Fruit fly (Drosophila melanogaster) whole organism, embryonic: ENCODE measurements around the gene CG3544.

Experiments
- Atf6 ChIP-seq: fragments of 200-800 bp; sonication (Bioruptor generic); IDR thresholded peaks from 2 replicates; pipeline ENCODE4 v1.3.6; 2022; ENCODE audit warnings: missing biosample characterization, missing genetic modification characterization
- B-H2 ChIP-seq: fragments of 200-800 bp; sonication (Bioruptor generic); optimal IDR thresholded peaks from 2 replicates; lab custom pipeline; 2018; ENCODE audit warnings: missing biosample characterization, mild to moderate bottlenecking, missing genetic modification characterization
- CG11695 ChIP-seq: fragments of 200-800 bp; sonication (Bioruptor generic); IDR thresholded peaks from 3 replicates; pipeline ENCODE4 v1.3.6; 2022; ENCODE audit warnings: missing biosample characterization, missing genetic modification characterization
- CG11723 ChIP-seq: fragments of 200-800 bp; sonication (Bioruptor generic); optimal IDR thresholded peaks from 2 replicates; lab custom pipeline; 2017; ENCODE audit warnings: missing biosample characterization, mild to moderate bottlenecking, missing genetic modification characterization
- CG14710 ChIP-seq: fragments of 200-800 bp; sonication (Bioruptor generic); optimal IDR thresholded peaks from 3 replicates; lab custom pipeline; 2019; ENCODE audit warnings: missing biosample characterization, mild to moderate bottlenecking, missing genetic modification characterization, moderate library complexity
- CG15011 ChIP-seq: fragments of 200-800 bp; sonication (Bioruptor generic); optimal IDR thresholded peaks from 3 replicates; lab custom pipeline; 2018; ENCODE audit warnings: missing biosample characterization, mild to moderate bottlenecking, missing genetic modification characterization
- CG15269 ChIP-seq: fragments of 200-800 bp; sonication (Bioruptor generic); optimal IDR thresholded peaks from 2 replicates; lab custom pipeline; 2018; ENCODE audit warnings: missing biosample characterization, mild to moderate bottlenecking, missing genetic modification characterization, moderate library complexity
- CG18262 ChIP-seq: fragments of 200-800 bp; optimal IDR thresholded peaks from 3 replicates; lab custom pipeline; 2019; ENCODE audit warnings: missing biosample characterization, mild to moderate bottlenecking, missing genetic modification characterization, moderate library complexity
- CG1832 ChIP-seq: fragments of 200-800 bp; sonication (Bioruptor generic); optimal IDR thresholded peaks from 2 replicates; lab custom pipeline; 2017; ENCODE audit warnings: missing biosample characterization, mild to moderate bottlenecking, missing genetic modification characterization, inconsistent platforms
- CG2678 ChIP-seq: fragments of 200-800 bp; sonication (Bioruptor generic); optimal IDR thresholded peaks from 3 replicates; lab custom pipeline; 2019; ENCODE audit warnings: missing biosample characterization, mild to moderate bottlenecking, missing genetic modification characterization, moderate library complexity
- CG2875 ChIP-seq: fragments of 200-800 bp; sonication (Bioruptor generic); optimal IDR thresholded peaks from 2 replicates; lab custom pipeline; 2017; ENCODE audit warnings: missing biosample characterization, mild to moderate bottlenecking, missing genetic modification characterization, missing genetic modification reagents
- CG31224 ChIP-seq: fragments of 200-800 bp; sonication (Bioruptor generic); IDR thresholded peaks from 2 replicates; pipeline ENCODE4 v1.3.6; 2022; ENCODE audit warnings: missing biosample characterization, missing genetic modification characterization
- CG32532 ChIP-seq: fragments of 200-800 bp; sonication (Bioruptor generic); IDR thresholded peaks from 2 replicates; pipeline ENCODE4 v1.3.6; 2022; ENCODE audit warnings: missing biosample characterization, missing genetic modification characterization
- CG33213 ChIP-seq: fragments of 200-800 bp; sonication (Bioruptor generic); optimal IDR thresholded peaks from 3 replicates; lab custom pipeline; 2016; ENCODE audit warnings: missing biosample characterization, missing genetic modification characterization
- CG3838 ChIP-seq: fragments of 200-800 bp; sonication (Bioruptor generic); optimal IDR thresholded peaks from 3 replicates; lab custom pipeline; 2016; ENCODE audit warnings: missing biosample characterization, missing genetic modification characterization
- CG43689 ChIP-seq: fragments of 200-800 bp; sonication (Bioruptor generic); IDR thresholded peaks from 2 replicates; pipeline ENCODE4 v1.3.6; 2022; ENCODE audit warnings: missing biosample characterization, missing genetic modification characterization
- CG4617 ChIP-seq: fragments of 200-800 bp; sonication (Bioruptor generic); optimal IDR thresholded peaks from 3 replicates; lab custom pipeline; 2016; ENCODE audit warnings: missing biosample characterization, missing genetic modification characterization, borderline replicate concordance
- CG6854 ChIP-seq: fragments of 200-800 bp; sonication (Bioruptor generic); optimal IDR thresholded peaks from 3 replicates; lab custom pipeline; 2017; ENCODE audit warnings: missing biosample characterization, mild to moderate bottlenecking, missing genetic modification characterization
- CG8281 ChIP-seq: fragments of 200-800 bp; sonication (Bioruptor generic); optimal IDR thresholded peaks from 2 replicates; lab custom pipeline; 2018; ENCODE audit warnings: missing biosample characterization, mild to moderate bottlenecking, missing genetic modification characterization, moderate library complexity
- CG8478 ChIP-seq: fragments of >200 bp; optimal IDR thresholded peaks from 2 replicates; lab custom pipeline; 2018
- CG8924 ChIP-seq: fragments of 200-800 bp; optimal IDR thresholded peaks from 3 replicates; lab custom pipeline; 2019; ENCODE audit warnings: missing biosample characterization, mild to moderate bottlenecking, missing genetic modification characterization, moderate library complexity
- Dbx ChIP-seq: fragments of 200-800 bp; sonication (Bioruptor generic); IDR thresholded peaks from 3 replicates; pipeline ENCODE4 v1.3.6; 2022; ENCODE audit warnings: missing biosample characterization, missing genetic modification characterization
- Elba2 ChIP-seq: fragments of 200-800 bp; sonication (Bioruptor generic); optimal IDR thresholded peaks from 3 replicates; lab custom pipeline; 2016; ENCODE audit warnings: missing biosample characterization, missing genetic modification characterization
- Lpt ChIP-seq: fragments of >200 bp; optimal IDR thresholded peaks from 2 replicates; lab custom pipeline; 2018; ENCODE audit warnings: missing biosample characterization, missing genetic modification characterization
- MBD-R2 ChIP-seq: fragments of 200-800 bp; sonication (Bioruptor generic); IDR thresholded peaks from 2 replicates; pipeline ENCODE4 v1.3.6; 2022; ENCODE audit warnings: missing biosample characterization, missing genetic modification characterization
- NC2α ChIP-seq: fragments of 200-800 bp; sonication (Bioruptor generic); optimal IDR thresholded peaks from 2 replicates; lab custom pipeline; 2016; ENCODE audit warnings: missing biosample characterization, missing genetic modification characterization
- Ravus ChIP-seq: fragments of 200-800 bp; sonication (Bioruptor generic); IDR thresholded peaks from 2 replicates; pipeline ENCODE4 v1.3.6; 2022; ENCODE audit warnings: missing biosample characterization, missing genetic modification characterization
- Sox102F ChIP-seq: fragments of 200-800 bp; sonication (Bioruptor generic); optimal IDR thresholded peaks from 2 replicates; lab custom pipeline; 2018; ENCODE audit warnings: missing biosample characterization, mild to moderate bottlenecking, missing genetic modification characterization, moderate library complexity
- Sry-β ChIP-seq: fragments of 200-800 bp; sonication (Bioruptor generic); optimal IDR thresholded peaks from 2 replicates; lab custom pipeline; 2018; ENCODE audit warnings: missing biosample characterization, mild to moderate bottlenecking, missing genetic modification characterization, moderate library complexity
- Vsx1 ChIP-seq: fragments of 200-800 bp; sonication (Bioruptor generic); optimal IDR thresholded peaks from 2 replicates; lab custom pipeline; 2017; ENCODE audit warnings: missing biosample characterization, mild to moderate bottlenecking, missing genetic modification characterization, missing genetic modification reagents
- cad ChIP-seq: fragments of >200 bp; optimal IDR thresholded peaks from 2 replicates; lab custom pipeline; 2017; ENCODE audit warnings: missing biosample characterization, missing genetic modification characterization
- corto ChIP-seq: fragments of 200-800 bp; sonication (Bioruptor generic); optimal IDR thresholded peaks from 2 replicates; lab custom pipeline; 2016; ENCODE audit warnings: missing biosample characterization, mild to moderate bottlenecking, missing genetic modification characterization, moderate library complexity
- dan ChIP-seq: fragments of 200-800 bp; sonication (Bioruptor generic); IDR thresholded peaks from 2 replicates; pipeline ENCODE4 v1.3.6; 2022; ENCODE audit warnings: missing biosample characterization, missing genetic modification characterization
- dimm ChIP-seq: fragments of 200-800 bp; sonication (Bioruptor generic); IDR thresholded peaks from 2 replicates; pipeline ENCODE4 v1.3.6; 2022; ENCODE audit warnings: missing biosample characterization, missing genetic modification characterization
- disco-r ChIP-seq: fragments of 200-800 bp; sonication (Bioruptor generic); optimal IDR thresholded peaks from 2 replicates; lab custom pipeline; 2016; ENCODE audit warnings: missing biosample characterization, missing genetic modification characterization
- dmrt99B ChIP-seq: fragments of 200-800 bp; sonication (Bioruptor generic); optimal IDR thresholded peaks from 2 replicates; lab custom pipeline; 2018; ENCODE audit warnings: missing biosample characterization, mild to moderate bottlenecking, missing genetic modification characterization, moderate library complexity
- fu2 ChIP-seq: fragments of 200-800 bp; sonication (Bioruptor generic); optimal IDR thresholded peaks from 2 replicates; lab custom pipeline; 2016; ENCODE audit warnings: missing biosample characterization, missing genetic modification characterization
- gsb-n ChIP-seq: fragments of 200-800 bp; sonication (Bioruptor generic); optimal IDR thresholded peaks from 3 replicates; lab custom pipeline; 2018; ENCODE audit warnings: missing biosample characterization, mild to moderate bottlenecking, missing genetic modification characterization
- hb ChIP-seq: fragments of 200-800 bp; sonication (Bioruptor generic); IDR thresholded peaks from 3 replicates; pipeline ENCODE4 v1.3.6; 2022; ENCODE audit warnings: missing biosample characterization, missing genetic modification characterization; ENCODE audit not compliant: partially characterized antibody
- jumu ChIP-seq: fragments of 200-800 bp; sonication (Bioruptor generic); optimal IDR thresholded peaks from 3 replicates; lab custom pipeline; 2016; ENCODE audit warnings: missing biosample characterization, missing genetic modification characterization
- lilli ChIP-seq: fragments of 200-800 bp; sonication (Bioruptor generic); optimal IDR thresholded peaks from 3 replicates; lab custom pipeline; 2016; ENCODE audit warnings: missing biosample characterization, missing genetic modification characterization
- nom ChIP-seq: fragments of 200-800 bp; sonication (Bioruptor generic); optimal IDR thresholded peaks from 2 replicates; lab custom pipeline; 2017; ENCODE audit warnings: missing biosample characterization, missing genetic modification characterization, mild to moderate bottlenecking, moderate library complexity, missing genetic modification reagents
- pfk ChIP-seq: fragments of 200-800 bp; sonication (Bioruptor generic); optimal IDR thresholded peaks from 2 replicates; lab custom pipeline; 2018; ENCODE audit warnings: missing biosample characterization, mild to moderate bottlenecking, missing genetic modification characterization, moderate library complexity
- pita ChIP-seq: fragments of 200-800 bp; sonication (Bioruptor generic); optimal IDR thresholded peaks from 2 replicates; lab custom pipeline; 2017; ENCODE audit warnings: missing biosample characterization, mild to moderate bottlenecking, missing genetic modification characterization
- psq ChIP-seq: fragments of 200-800 bp; sonication (Bioruptor generic); optimal IDR thresholded peaks from 2 replicates; lab custom pipeline; 2017; ENCODE audit warnings: missing biosample characterization, missing genetic modification characterization
- salm ChIP-seq: fragments of 200-800 bp; sonication (Bioruptor generic); optimal IDR thresholded peaks from 2 replicates; lab custom pipeline; 2018; ENCODE audit warnings: missing biosample characterization, mild to moderate bottlenecking, missing genetic modification characterization
- sens ChIP-seq: fragments of 200-800 bp; sonication (Bioruptor generic); peaks from one replicate; lab custom pipeline; 2016; ENCODE audit warnings: missing biosample characterization, missing genetic modification characterization
- ssp ChIP-seq: fragments of 200-800 bp; sonication (Bioruptor generic); IDR thresholded peaks from 2 replicates; pipeline ENCODE4 v1.3.6; 2022; ENCODE audit warnings: missing biosample characterization, missing genetic modification characterization
- stwl ChIP-seq: fragments of 200-800 bp; sonication (Bioruptor generic); optimal IDR thresholded peaks from 3 replicates; lab custom pipeline; 2018; ENCODE audit warnings: missing biosample characterization, mild to moderate bottlenecking, missing genetic modification characterization, moderate library complexity
- vfl ChIP-seq: fragments of 200-800 bp; sonication (Bioruptor generic); optimal IDR thresholded peaks from 2 replicates; lab custom pipeline; 2016; ENCODE audit warnings: missing biosample characterization, missing genetic modification characterization

Gene CG3544

dm6 chr2L:819315-820032 lies 35.3 kb downstream of the CG3544 start, which contains the start of the genes PGAP2 and Clp (continued):
- TF ChIP-seq CG43689 (GFP tag; lab: Robert Waterston, UW) (no peak), dimm (GFP tag; lab: Robert Waterston, UW) (peak; percentile 44; the same call in 1 of the 2 replicates), B-H2 (GFP tag; lab: Kevin White, UChicago) (peak; percentile 23), pita (GFP tag; lab: Kevin White, UChicago) (no peak), dan (GFP tag; lab: Robert Waterston, UW) (no peak), psq (GFP tag; lab: Kevin White, UChicago) (no peak), CG8478 (lab: Kevin White, UChicago) (no peak), CG11695 (GFP tag; lab: Robert Waterston, UW) (peak; percentile 52; the same call in 2 of the 3 replicates), vfl (peak; percentile 17), CG8281 (peak; percentile 29), lilli (peak; percentile 82), CG2678 (tag; lab: Kevin White, UChicago) (peak; percentile 80), CG14710 (peak; percentile 84), CG15011 (peak; percentile 47), CG6854 (GFP tag; lab: Kevin White, UChicago) (no peak), CG18262 (peak; percentile 79), CG11723 (GFP tag; lab: Kevin White, UChicago) (peak; percentile 26), jumu (peak; percentile 25), CG1832 (GFP tag; lab: Kevin White, UChicago) (no peak), pfk (GFP tag; lab: Kevin White, UChicago) (no peak), disco-r (GFP tag; lab: Kevin White, UChicago) (no peak), CG33213 (GFP tag; lab: Kevin White, UChicago) (no peak), Dbx (GFP tag; lab: Robert Waterston, UW) (peak; percentile 72; the same call in 2 of the 3 replicates), cad (GFP tag; lab: Kevin White, UChicago) (no peak), Atf6 (GFP tag; lab: Robert Waterston, UW) (peak; percentile 72), NC2α (GFP tag; lab: Kevin White, UChicago) (no peak), corto (GFP tag; lab: Kevin White, UChicago) (no peak), Ravus (peak; percentile 20), Elba2 (GFP tag; lab: Kevin White, UChicago) (no peak), CG2875 (GFP tag; lab: Kevin White, UChicago) (no peak), sens (peak; percentile 87), Sox102F (GFP tag; lab: Kevin White, UChicago) (peak; percentile 76), ssp (GFP tag; lab: Robert Waterston, UW) (peak; percentile 68), dmrt99B (tag; lab: Kevin White, UChicago) (no peak), CG31224 (GFP tag; lab: Robert Waterston, UW) (peak; percentile 67), nom (GFP tag; lab: Kevin White, UChicago) (peak; percentile 3), salm (tag; lab: Kevin White, UChicago) (no peak), CG3838 (GFP tag; lab: Kevin White, UChicago) (no peak), CG15269 (tag; lab: Kevin White, UChicago) (peak; percentile 77), CG4617 (GFP tag; lab: Kevin White, UChicago) (peak; percentile 61), CG32532 (GFP tag; lab: Robert Waterston, UW) (peak; percentile 79), Vsx1 (GFP tag; lab: Kevin White, UChicago) (no peak), fu2 (GFP tag; lab: Kevin White, UChicago) (peak; percentile 11), gsb-n (no peak), CG8924 (tag; lab: Kevin White, UChicago) (peak; percentile 77), Lpt (GFP tag; lab: Kevin White, UChicago) (no peak), Sry-β (GFP tag; lab: Kevin White, UChicago) (peak; percentile 99), hb (GFP tag; lab: Robert Waterston, UW) (0 out of 3 replicates have a peak, but pooled peaks have one; percentile 68), MBD-R2 (peak; percentile 70), stwl (tag; lab: Kevin White, UChicago) (peak; percentile 42)
